Fruit fly (Drosophila melanogaster): ENCODE results near the gene CG16989.
A peak's percentile ranks its signal among the peaks of the same experiment; 100 is the strongest.

Gene CG16989

DNA sequence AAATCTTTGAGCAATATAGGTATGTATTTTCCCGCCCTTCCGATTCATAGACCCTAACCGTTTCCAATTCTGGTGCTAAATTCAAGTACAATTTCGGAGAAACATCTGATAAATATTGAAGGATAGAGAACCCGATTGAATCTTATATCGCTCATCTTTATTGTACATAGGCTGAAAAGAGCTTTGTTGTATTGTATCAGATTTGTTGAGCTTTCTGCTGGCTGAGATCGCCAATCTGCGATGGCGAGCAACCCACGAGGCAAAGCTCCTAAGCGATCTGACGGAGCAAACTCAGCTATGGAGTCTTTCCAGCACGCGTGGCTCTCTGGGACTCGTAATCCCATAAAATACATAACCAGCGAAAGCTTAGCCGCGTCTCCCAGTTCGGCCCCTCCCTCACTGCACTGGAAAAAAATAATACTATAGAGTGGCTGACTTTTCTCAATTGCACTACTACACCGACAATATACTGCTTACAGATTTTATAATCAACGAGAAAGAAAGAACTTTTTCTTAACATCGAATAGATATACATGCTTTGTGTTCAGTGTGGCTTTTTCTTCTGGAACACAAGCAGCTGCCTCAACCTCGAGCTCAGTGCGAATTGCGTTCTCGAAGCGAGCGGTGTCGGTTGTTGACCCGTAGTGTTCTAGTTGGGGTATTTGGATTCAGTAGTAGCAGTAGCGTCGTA, 37.2 kb upstream of the CG16989 start (continued):
- peak; percentile 72 for TF ChIP-seq Blimp-1 (GFP tag; optimal IDR thresholded peaks at IDR 0.05)
- TF ChIP-seq CG15011 (GFP tag; optimal IDR thresholded peaks at IDR 0.05): peak; percentile 64
- TF ChIP-seq CrebB (tag; optimal IDR thresholded peaks at IDR 0.05): peak; percentile 69

DNA sequence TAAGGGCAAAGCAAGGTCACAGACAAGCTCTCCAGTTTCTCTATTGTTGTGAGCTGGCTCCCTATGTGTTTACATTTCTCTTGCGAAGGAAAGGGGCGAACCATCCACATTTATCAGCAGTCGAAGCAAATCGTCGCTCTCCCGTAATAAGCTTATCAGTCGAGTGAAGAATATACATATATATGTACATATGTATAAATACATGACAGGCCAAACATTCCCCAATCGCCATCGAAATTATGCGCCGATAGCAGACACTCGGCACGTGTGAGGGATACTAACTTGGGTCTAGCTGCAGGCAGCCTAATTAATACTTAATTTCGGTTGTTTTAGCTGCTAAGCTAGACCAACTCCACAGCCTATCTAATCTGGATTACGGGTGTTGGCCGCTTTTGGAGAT, 36.1 kb upstream of the CG16989 start:
- TF ChIP-seq exex (tag; optimal IDR thresholded peaks at IDR 0.05) (peak; percentile 83), lab (GFP tag; optimal IDR thresholded peaks at IDR 0.05) (peak; percentile 12), CG9817 (tag; optimal IDR thresholded peaks at IDR 0.05) (no peak), grn (GFP tag; optimal IDR thresholded peaks at IDR 0.05) (peak; percentile 24), sd (tag; optimal IDR thresholded peaks at IDR 0.05) (peak; percentile 69), Dref (GFP tag; IDR thresholded peaks at IDR 0.05) (no peak), CG18599 (GFP tag; optimal IDR thresholded peaks at IDR 0.05) (peak; percentile 14), mirr (GFP tag; optimal IDR thresholded peaks at IDR 0.05) (peak; percentile 34), cwo (GFP tag; optimal IDR thresholded peaks at IDR 0.05) (peak; percentile 88), Trl (optimal IDR thresholded peaks at IDR 0.05) (peak in 1 of 2 experiments; percentile 20), Trl (GFP tag; optimal IDR thresholded peaks at IDR 0.05) (no peak), vvl (GFP tag; IDR thresholded peaks at IDR 0.05) (0 out of 2 replicates have a peak, but pooled peaks have one; percentile 11), ERR (GFP tag; optimal IDR thresholded peaks at IDR 0.05) (peak; percentile 81), Taf1 (GFP tag; IDR thresholded peaks at IDR 0.05) (no peak), pros (GFP tag; optimal IDR thresholded peaks at IDR 0.05) (peak; percentile 18), Hey (tag; optimal IDR thresholded peaks at IDR 0.05) (peak; percentile 17), CG12769 (tag; optimal IDR thresholded peaks at IDR 0.05) (peak; percentile 24), CG6854 (GFP tag; optimal IDR thresholded peaks at IDR 0.05) (no peak)

DNA sequence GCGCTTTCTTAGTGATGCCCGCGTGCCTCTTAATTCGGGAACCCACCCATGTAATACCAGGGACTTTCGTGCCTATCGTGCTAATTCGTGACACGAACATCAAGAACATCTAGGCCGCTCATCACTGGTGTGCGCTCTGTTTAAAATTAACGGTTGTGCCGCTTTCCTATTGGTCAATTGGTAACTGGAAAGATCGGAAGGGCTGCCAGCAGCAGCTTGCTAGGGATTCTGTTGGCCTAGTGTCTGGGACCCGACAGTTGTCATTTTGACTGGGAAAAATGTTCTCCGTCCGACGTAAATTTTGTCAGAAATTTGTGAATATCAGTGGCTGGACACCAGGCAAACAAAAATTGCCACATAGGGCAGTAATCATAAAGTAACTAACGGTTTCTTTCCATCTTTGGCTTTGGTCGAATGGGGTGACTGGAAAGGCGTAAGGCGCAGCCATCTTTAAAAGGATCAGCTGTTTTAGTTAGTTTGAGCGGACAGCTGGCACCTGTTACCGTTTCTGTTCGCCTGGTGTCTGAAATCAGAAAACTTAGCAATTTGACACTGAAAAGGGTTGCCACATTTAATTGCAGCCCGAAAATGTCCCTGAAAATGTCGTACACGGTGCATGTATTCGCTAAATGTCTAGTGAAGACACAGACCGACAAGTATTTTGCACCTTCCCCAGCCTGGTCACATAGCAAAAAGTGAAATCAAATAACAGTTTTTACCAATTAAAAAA, 33.9 kb upstream of the CG16989 start, which contains the start of gene CG5273:
TSS of gene CG5273 (plus strand) at position 703 of the 730 bp plus-strand sequence.
- TF ChIP-seq CrebB (tag; optimal IDR thresholded peaks at IDR 0.05) (peak; percentile 38), CG30431 (GFP tag; optimal IDR thresholded peaks at IDR 0.05) (no peak), CG7987 (GFP tag; optimal IDR thresholded peaks at IDR 0.05) (peak; percentile 53), slbo (GFP tag; IDR thresholded peaks at IDR 0.05) (peak; percentile 51), CG13624 (GFP tag; optimal IDR thresholded peaks at IDR 0.05) (peak; percentile 60), CG4424 (GFP tag; optimal IDR thresholded peaks at IDR 0.05) (no peak), p53 (GFP tag; optimal IDR thresholded peaks at IDR 0.05) (peak; percentile 39), trem (tag; optimal IDR thresholded peaks at IDR 0.05) (peak; percentile 76), Vsx1 (GFP tag; optimal IDR thresholded peaks at IDR 0.05) (peak; percentile 36), tio (GFP tag; optimal IDR thresholded peaks at IDR 0.05) (no peak), Six4 (GFP tag; optimal IDR thresholded peaks at IDR 0.05) (peak; percentile 52), pita (GFP tag; optimal IDR thresholded peaks at IDR 0.05) (peak; percentile 94), CG15601 (tag; optimal IDR thresholded peaks at IDR 0.05) (peak; percentile 25), tna (GFP tag; IDR thresholded peaks at IDR 0.05; ENCODE audit: partially characterized antibody) (peak; percentile 78), Dek (tag; optimal IDR thresholded peaks at IDR 0.05) (peak; percentile 56), ATbp (GFP tag; optimal IDR thresholded peaks at IDR 0.05) (no peak), CG34224 (GFP tag; IDR thresholded peaks at IDR 0.05; ENCODE audit: partially characterized antibody) (peak; percentile 98), tx (GFP tag; optimal IDR thresholded peaks at IDR 0.05) (peak; percentile 1), Jarid2 (GFP tag; optimal IDR thresholded peaks at IDR 0.05) (peak; percentile 13), Kr (GFP tag; optimal IDR thresholded peaks at IDR 0.05) (peak; percentile 98), stc (GFP tag; IDR thresholded peaks at IDR 0.05) (0 out of 2 replicates have a peak, but pooled peaks have one; percentile 34), D19B (GFP tag; optimal IDR thresholded peaks at IDR 0.05) (no peak), ato (GFP tag; IDR thresholded peaks at IDR 0.05; ENCODE audit: partially characterized antibody) (peak; percentile 95), Blimp-1 (GFP tag; optimal IDR thresholded peaks at IDR 0.05) (peak; percentile 93), CG8478 (optimal IDR thresholded peaks at IDR 0.05) (no peak), crp (GFP tag; optimal IDR thresholded peaks at IDR 0.05) (peak; percentile 12 to 80)
